Worm (Caenorhabditis elegans) whole organism, midembryonic: ENCODE data around the gene srh-125.

Source experiments
- T22C8.4 ChIP-seq: fragments of 200-800 bp; sonication (Bioruptor generic); IDR thresholded peaks from 2 replicates; pipeline ENCODE4 v1.3.6; 2022; ENCODE audit warnings: missing genetic modification characterization, missing compliant biosample characterization
- cog-1 ChIP-seq: sonication (generic microtip); optimal IDR thresholded peaks from 2 replicates; lab custom pipeline; 2016; ENCODE audit warnings: missing genetic modification characterization, missing compliant biosample characterization
- flt-1 ChIP-seq: fragments of 200-800 bp; sonication (Bioruptor generic); IDR thresholded peaks from 2 replicates; pipeline ENCODE4 v1.3.6; 2022; ENCODE audit warnings: missing genetic modification characterization, missing compliant biosample characterization
- klf-2 ChIP-seq: fragments of 200-800 bp; sonication (Bioruptor generic); conservative IDR thresholded peaks from 2 replicates; pipeline ENCODE4 v1.3.6; 2022; ENCODE audit warnings: missing genetic modification reagents, missing genetic modification characterization, missing compliant biosample characterization
- med-1 ChIP-seq: sonication (generic microtip); optimal IDR thresholded peaks from 2 replicates; lab custom pipeline; 2017; ENCODE audit warnings: missing genetic modification characterization, mild to moderate bottlenecking, missing compliant biosample characterization, antibody characterized with exemption, missing genetic modification reagents; ENCODE audit not compliant: insufficient read depth
- ref-1 ChIP-seq: fragments of 200-800 bp; sonication (Bioruptor generic); conservative IDR thresholded peaks from 2 replicates; pipeline ENCODE4 v1.3.6; 2022; ENCODE audit warnings: missing genetic modification reagents, missing genetic modification characterization, missing compliant biosample characterization
- tab-1 ChIP-seq: fragments of 200-800 bp; sonication (Bioruptor generic); IDR thresholded peaks from 2 replicates; pipeline ENCODE4 v1.3.6; 2022; ENCODE audit warnings: missing genetic modification characterization, missing compliant biosample characterization
- ztf-23 ChIP-seq: fragments of 200-800 bp; sonication (Bioruptor generic); IDR thresholded peaks from 2 replicates; pipeline ENCODE4 v1.3.6; 2022; ENCODE audit warnings: missing genetic modification reagents, missing genetic modification characterization, missing compliant biosample characterization
- ztf-29 ChIP-seq: fragments of 200-800 bp; sonication (Bioruptor generic); IDR thresholded peaks from 2 replicates; pipeline ENCODE4 v1.3.6; 2022; ENCODE audit warnings: missing genetic modification reagents, missing genetic modification characterization, missing compliant biosample characterization

The srh-125 gene

ce11 chrV:7446965-7447364 lies 29.7 kb downstream of the srh-125 start, which contains the start of gene F25E5.5:
F25E5.5 (plus strand) TSS chrV:7447265.
- TF ChIP-seq tab-1 (GFP tag; lab: Robert Waterston, UW) (no peak), ref-1 (GFP tag; lab: Robert Waterston, UW) (no peak), cog-1 (tag; lab: Kevin White, UChicago) (no peak), med-1 (GFP tag; lab: Kevin White, UChicago) (no peak), T22C8.4 (GFP tag; lab: Robert Waterston, UW) (no peak), ztf-29 (GFP tag; lab: Robert Waterston, UW) (no peak), flt-1 (GFP tag; lab: Robert Waterston, UW) (no peak), klf-2 (GFP tag; lab: Robert Waterston, UW) (no peak), ztf-23 (GFP tag; lab: Robert Waterston, UW) (no peak)

ce11 chrV:7444331-7444730 lies 32.3 kb downstream of the srh-125 start, which contains the start of gene nhr-141:
nhr-141 (plus strand) TSS chrV:7444661.
- TF ChIP-seq tab-1 (GFP tag; lab: Robert Waterston, UW), result 0 out of 2 replicates have a peak, but pooled peaks have one; percentile 40

ce11 chrV:7443480-7443879 lies 33.2 kb downstream of the srh-125 start:
- TF ChIP-seq flt-1 (GFP tag; lab: Robert Waterston, UW) (0 out of 2 replicates have a peak, but pooled peaks have one; percentile 27), ztf-29 (GFP tag; lab: Robert Waterston, UW) (peak; percentile 39; the same call in 1 of the 2 replicates), ref-1 (GFP tag; lab: Robert Waterston, UW) (peak; percentile 46; the same call in 1 of the 2 replicates), ztf-23 (GFP tag; lab: Robert Waterston, UW) (peak; percentile 79; the same call in 1 of the 2 replicates), klf-2 (GFP tag; lab: Robert Waterston, UW) (peak; percentile 79)

ce11 chrV:7439807-7440206 lies 36.9 kb downstream of the srh-125 start, which contains the start of gene try-13:
try-13 (plus strand) TSS chrV:7440107.
- no peak for TF ChIP-seq ref-1 (GFP tag; lab: Robert Waterston, UW)
- TF ChIP-seq tab-1 (GFP tag; lab: Robert Waterston, UW), result no peak
- TF ChIP-seq klf-2 (GFP tag; lab: Robert Waterston, UW), result no peak
- no peak for TF ChIP-seq med-1 (GFP tag; lab: Kevin White, UChicago)

- TF ChIP-seq tab-1 (GFP tag; lab: Robert Waterston, UW) (no peak), ztf-29 (GFP tag; lab: Robert Waterston, UW) (no peak), ztf-23 (GFP tag; lab: Robert Waterston, UW) (no peak), T22C8.4 (GFP tag; lab: Robert Waterston, UW) (no peak), cog-1 (tag; lab: Kevin White, UChicago) (no peak), klf-2 (GFP tag; lab: Robert Waterston, UW) (no peak), med-1 (GFP tag; lab: Kevin White, UChicago) (no peak), flt-1 (GFP tag; lab: Robert Waterston, UW) (no peak), ref-1 (GFP tag; lab: Robert Waterston, UW) (no peak)
Observed at ce11 chrV:7437985-7438384, 38.7 kb downstream of the srh-125 start, which contains the start of gene F25E5.16. F25E5.16 (plus strand) TSS chrV:7438285.

ce11 chrV:7437538-7437937 lies 39.1 kb downstream of the srh-125 start, which contains the start of gene F25E5.9:
F25E5.9 (minus strand) TSS chrV:7437919.
- TF ChIP-seq med-1 (GFP tag; lab: Kevin White, UChicago) (no peak), flt-1 (GFP tag; lab: Robert Waterston, UW) (no peak)

ce11 chrV:7436911-7437310 lies 39.8 kb downstream of the srh-125 start:
- TF ChIP-seq ref-1 (GFP tag; lab: Robert Waterston, UW) (no peak), flt-1 (GFP tag; lab: Robert Waterston, UW) (no peak), ztf-29 (GFP tag; lab: Robert Waterston, UW) (no peak), ztf-23 (GFP tag; lab: Robert Waterston, UW) (no peak), cog-1 (tag; lab: Kevin White, UChicago) (no peak), med-1 (GFP tag; lab: Kevin White, UChicago) (no peak), klf-2 (GFP tag; lab: Robert Waterston, UW) (no peak)

ce11 chrV:7436509-7436908 lies 40.2 kb downstream of the srh-125 start:
- TF ChIP-seq ztf-29 (GFP tag; lab: Robert Waterston, UW) (no peak), klf-2 (GFP tag; lab: Robert Waterston, UW) (no peak), tab-1 (GFP tag; lab: Robert Waterston, UW) (no peak), ztf-23 (GFP tag; lab: Robert Waterston, UW) (no peak), T22C8.4 (GFP tag; lab: Robert Waterston, UW) (no peak), flt-1 (GFP tag; lab: Robert Waterston, UW) (no peak)

ce11 chrV:7435376-7436204 lies 41.1 kb downstream of the srh-125 start, which contains the start of the genes ddo-2 and F25E5.8:
ddo-2 (minus strand) TSS chrV:7435705.
F25E5.8 (plus strand) TSS chrV:7435930.
- TF ChIP-seq ztf-23 (GFP tag; lab: Robert Waterston, UW) (no peak), ref-1 (GFP tag; lab: Robert Waterston, UW) (no peak), med-1 (GFP tag; lab: Kevin White, UChicago) (no peak), ztf-29 (GFP tag; lab: Robert Waterston, UW) (no peak), klf-2 (GFP tag; lab: Robert Waterston, UW) (no peak), T22C8.4 (GFP tag; lab: Robert Waterston, UW) (no peak), cog-1 (tag; lab: Kevin White, UChicago) (no peak)
